Worm (Caenorhabditis elegans): ENCODE measurements around the gene Y55F3AM.5.

Y55F3AM.5 gene

ce11 chrIV:1012447-1012846, 13.4 kb downstream of the Y55F3AM.5 start, which contains the start of gene rbm-39:
Gene rbm-39, plus strand, starts transcription at chrIV:1012624.
- TF ChIP-seq ceh-91 (GFP tag; IDR thresholded peaks at IDR 0.05), result peak; percentile 71
- TF ChIP-seq unc-130 (GFP tag; optimal IDR thresholded peaks at IDR 0.05), result peak; percentile 6
- TF ChIP-seq tlf-1 (GFP tag; optimal IDR thresholded peaks at IDR 0.05), result peak; percentile 73
- TF ChIP-seq hsf-1 (GFP tag; IDR thresholded peaks at IDR 0.05), result peak; percentile 33; the same call in 1 of the 2 replicates
- peak; percentile 84 for TF ChIP-seq nfyb-1 (GFP tag; IDR thresholded peaks at IDR 0.05)
- peak; percentile 71 for TF ChIP-seq hmg-1.2 (GFP tag; IDR thresholded peaks at IDR 0.05)
- TF ChIP-seq lin-54 (GFP tag; optimal IDR thresholded peaks at IDR 0.05), result peak; percentile 76
- TF ChIP-seq him-1 (tag; optimal IDR thresholded peaks at IDR 0.05), result no peak
- peak; percentile 85 for TF ChIP-seq ekl-4 (GFP tag; IDR thresholded peaks at IDR 0.05)
- TF ChIP-seq snpc-1.1 (tag; optimal IDR thresholded peaks at IDR 0.05; ENCODE audit: insufficient read depth), result peak; percentile 50
- peak; percentile 69; the same call in 1 of the 2 replicates for TF ChIP-seq ztf-28 (GFP tag; IDR thresholded peaks at IDR 0.05)
- peak; percentile 54 for TF ChIP-seq dpl-1 (GFP tag; optimal IDR thresholded peaks at IDR 0.05)
- TF ChIP-seq lir-1 (GFP tag; conservative IDR thresholded peaks at IDR 0.05), result peak; percentile 69; the same call in 1 of the 2 replicates
- TF ChIP-seq lin-40 (tag; optimal IDR thresholded peaks at IDR 0.05), result peak; percentile 77
- TF ChIP-seq mcd-1 (GFP tag; IDR thresholded peaks at IDR 0.05), result peak; percentile 79
- TF ChIP-seq madf-3 (GFP tag; IDR thresholded peaks at IDR 0.05), result peak; percentile 100
- peak; percentile 36 for TF ChIP-seq ceh-27 (GFP tag; optimal IDR thresholded peaks at IDR 0.05)
- TF ChIP-seq attf-6 (GFP tag; IDR thresholded peaks at IDR 0.05), result no peak
- TF ChIP-seq Y95B8A.8 (GFP tag; IDR thresholded peaks at IDR 0.05), result peak; percentile 82
- 0 out of 2 replicates have a peak, but pooled peaks have one; percentile 29 for TF ChIP-seq C06A6.2 (GFP tag; conservative IDR thresholded peaks at IDR 0.05)
- TF ChIP-seq F33H1.4 (GFP tag; IDR thresholded peaks at IDR 0.05), result peak; percentile 98
- peak; percentile 46; the same call in 1 of the 2 replicates for TF ChIP-seq Y53F4B.3 (GFP tag; IDR thresholded peaks at IDR 0.05)
- peak; percentile 79 for TF ChIP-seq F23B12.7 (tag; optimal IDR thresholded peaks at IDR 0.05; ENCODE audit: insufficient read depth)
- TF ChIP-seq madf-8 (GFP tag; conservative IDR thresholded peaks at IDR 0.05), result peak; percentile 23; the same call in 1 of the 2 replicates
- TF ChIP-seq ceh-100 (GFP tag; IDR thresholded peaks at IDR 0.05), result peak; percentile 71
- peak; percentile 64 for TF ChIP-seq athp-1 (tag; optimal IDR thresholded peaks at IDR 0.05)
- TF ChIP-seq B0019.2 (GFP tag; conservative IDR thresholded peaks at IDR 0.05), result peak; percentile 58; the same call in 1 of the 2 replicates
- TF ChIP-seq nhr-120 (GFP tag; IDR thresholded peaks at IDR 0.05), result no peak
- no peak for TF ChIP-seq egl-18 (GFP tag; IDR thresholded peaks at IDR 0.05)
- no peak for TF ChIP-seq mes-4 (tag; optimal IDR thresholded peaks at IDR 0.05)
- TF ChIP-seq madf-10 (tag; optimal IDR thresholded peaks at IDR 0.05), result peak; percentile 83
- TF ChIP-seq B0336.3 (GFP tag; IDR thresholded peaks at IDR 0.05), result peak; percentile 85
- peak; percentile 78 for TF ChIP-seq lsl-1 (GFP tag; optimal IDR thresholded peaks at IDR 0.05)
- no peak for TF ChIP-seq Y56A3A.18 (GFP tag; IDR thresholded peaks at IDR 0.05)
- peak; percentile 75 for TF ChIP-seq pbrm-1 (GFP tag; IDR thresholded peaks at IDR 0.05)
- TF ChIP-seq rcor-1 (GFP tag; IDR thresholded peaks at IDR 0.05), result 0 out of 2 replicates have a peak, but pooled peaks have one; percentile 23
- TF ChIP-seq dox-1 (GFP tag; IDR thresholded peaks at IDR 0.05), result peak; percentile 88
- peak; percentile 27 for TF ChIP-seq ama-1 (optimal IDR thresholded peaks at IDR 0.05)
- no peak for TF ChIP-seq ama-1 (GFP tag; optimal IDR thresholded peaks at IDR 0.05)
- no peak for TF ChIP-seq ztf-6 (GFP tag; IDR thresholded peaks at IDR 0.05)
- TF ChIP-seq fkh-3 (tag; optimal IDR thresholded peaks at IDR 0.05), result no peak
- TF ChIP-seq D2030.7 (GFP tag; IDR thresholded peaks at IDR 0.05), result peak; percentile 79
- TF ChIP-seq nhr-80 (tag; optimal IDR thresholded peaks at IDR 0.05), result no peak
- TF ChIP-seq nfya-2 (GFP tag; IDR thresholded peaks at IDR 0.05), result no peak
- 0 out of 2 replicates have a peak, but pooled peaks have one; percentile 18 for TF ChIP-seq zfh-2 (GFP tag; conservative IDR thresholded peaks at IDR 0.05)
- TF ChIP-seq efl-1 (GFP tag; optimal IDR thresholded peaks at IDR 0.05), result peak; percentile 64
- peak; percentile 75 for TF ChIP-seq K12H6.12 (tag; optimal IDR thresholded peaks at IDR 0.05)
- peak; percentile 85 for TF ChIP-seq repo-1 (tag; optimal IDR thresholded peaks at IDR 0.05)

All from whole organism, young adult.